Worm (Caenorhabditis elegans) whole organism, L4 larva: ENCODE results near the gene F32E10.9.

Experiments
- D1046.2 ChIP-seq: fragments of 200-800 bp; sonication (Bioruptor generic); IDR thresholded peaks from 2 replicates; pipeline ENCODE4 v1.3.6; 2022; ENCODE audit warnings: missing genetic modification characterization, missing compliant biosample characterization
- F49E8.2 ChIP-seq: sonication (generic microtip); optimal IDR thresholded peaks from 2 replicates; lab custom pipeline; 2016; ENCODE audit warnings: missing compliant biosample characterization, mild to moderate bottlenecking, missing genetic modification characterization, borderline replicate concordance
- R02D3.7 ChIP-seq: fragments of 150-350 bp; sonication (generic microtip); optimal IDR thresholded peaks from 3 replicates; lab custom pipeline; 2014; ENCODE audit warnings: missing biosample characterization, missing genetic modification characterization
- T20F7.1 ChIP-seq: fragments of 200-800 bp; sonication (Bioruptor generic); optimal IDR thresholded peaks from 2 replicates; lab custom pipeline; 2018; ENCODE audit warnings: mild to moderate bottlenecking, missing genetic modification characterization, missing compliant biosample characterization
- Y105C5A.15 ChIP-seq: fragments of 200-800 bp; sonication (Bioruptor generic); IDR thresholded peaks from 2 replicates; pipeline ENCODE4 v1.3.6; 2022; ENCODE audit warnings: missing genetic modification characterization, missing compliant biosample characterization
- Y48G9A.11 ChIP-seq: fragments of 200-800 bp; sonication (Bioruptor generic); IDR thresholded peaks from 2 replicates; pipeline ENCODE4 v1.3.6; 2022; ENCODE audit warnings: missing genetic modification reagents, missing genetic modification characterization, missing compliant biosample characterization
- ZK546.5 ChIP-seq, 2 experiments: sonication (generic microtip); optimal IDR thresholded peaks; 2 replicates each; lab custom pipeline; 2017; ENCODE audit warnings: missing biosample characterization in 2 of 2, missing genetic modification characterization in 2 of 2
- aha-1 ChIP-seq: fragments of 150-350 bp; peaks from one replicate; lab custom pipeline; 2014; ENCODE audit warnings: missing biosample characterization, missing genetic modification characterization
- aly-2 ChIP-seq: sonication (generic microtip); optimal IDR thresholded peaks from 2 replicates; lab custom pipeline; 2018; ENCODE audit warnings: missing biosample characterization, missing genetic modification characterization
- arid-1 ChIP-seq: fragments of 200-800 bp; sonication (Bioruptor generic); conservative IDR thresholded peaks from 2 replicates; pipeline ENCODE4 v1.3.6; 2022; ENCODE audit warnings: missing genetic modification reagents, missing genetic modification characterization, missing compliant biosample characterization
- ces-1 ChIP-seq: fragments of 150-350 bp; sonication (generic microtip); optimal IDR thresholded peaks from 4 replicates; lab custom pipeline; 2014; ENCODE audit warnings: missing biosample characterization, missing genetic modification reagents, missing genetic modification characterization
- daf-19 ChIP-seq: fragments of 200-800 bp; sonication (Bioruptor generic); conservative IDR thresholded peaks from 2 replicates; pipeline ENCODE4 v1.3.6; 2022; ENCODE audit warnings: missing genetic modification characterization, missing compliant biosample characterization
- duxl-1 ChIP-seq: sonication (generic microtip); optimal IDR thresholded peaks from 2 replicates; lab custom pipeline; 2016; ENCODE audit warnings: mild to moderate bottlenecking, missing genetic modification characterization, moderate library complexity, missing compliant biosample characterization; ENCODE audit not compliant: poor library complexity
- hmg-1.1 ChIP-seq: fragments of 200-800 bp; sonication (Bioruptor generic); IDR thresholded peaks from 2 replicates; pipeline ENCODE4 v1.3.6; 2022; ENCODE audit warnings: missing genetic modification reagents, missing genetic modification characterization, missing compliant biosample characterization
- lin-1 ChIP-seq: fragments of 200-800 bp; sonication (Bioruptor generic); IDR thresholded peaks from 2 replicates; pipeline ENCODE4 v1.3.6; 2022; ENCODE audit warnings: missing genetic modification reagents, missing genetic modification characterization, missing compliant biosample characterization
- lin-13 ChIP-seq: fragments of 150-350 bp; optimal IDR thresholded peaks from 2 replicates; lab custom pipeline; 2014; ENCODE audit warnings: missing biosample characterization, missing genetic modification reagents, missing genetic modification characterization
- lin-38 ChIP-seq: fragments of 200-800 bp; sonication (Bioruptor generic); IDR thresholded peaks from 2 replicates; pipeline ENCODE4 v1.3.6; 2022; ENCODE audit warnings: missing genetic modification reagents, missing genetic modification characterization, missing compliant biosample characterization
- lin-39 ChIP-seq: fragments of 150-350 bp; optimal IDR thresholded peaks from 2 replicates; lab custom pipeline; 2014; ENCODE audit warnings: missing biosample characterization, missing genetic modification reagents, missing genetic modification characterization
- lir-3 ChIP-seq: sonication (generic microtip); optimal IDR thresholded peaks from 2 replicates; lab custom pipeline; 2016; ENCODE audit warnings: mild to moderate bottlenecking, missing genetic modification characterization, missing compliant biosample characterization
- mdl-1 ChIP-seq, 2 experiments: fragments of 150-350 bp in 1 of 2; sonication (generic microtip) in 1 of 2; optimal IDR thresholded peaks; 2 replicates each; lab custom pipeline; 2014 to 2017; ENCODE audit warnings: missing biosample characterization in 2 of 2, missing genetic modification characterization in 2 of 2
- mdt-29 ChIP-seq: fragments of 200-800 bp; sonication (Bioruptor generic); IDR thresholded peaks from 2 replicates; pipeline ENCODE4 v1.3.6; 2022; ENCODE audit warnings: missing genetic modification reagents, missing genetic modification characterization, missing compliant biosample characterization
- nhr-11 ChIP-seq: fragments of 150-350 bp; optimal IDR thresholded peaks from 2 replicates; lab custom pipeline; 2014; ENCODE audit warnings: missing biosample characterization, missing genetic modification characterization
- nhr-76 ChIP-seq: fragments of 150-350 bp; optimal IDR thresholded peaks from 2 replicates; lab custom pipeline; 2014; ENCODE audit warnings: missing biosample characterization, missing genetic modification characterization
- pha-4 ChIP-seq, 2 experiments: fragments of 150-350 bp in 1 of 2; fragments of 200-800 bp in 1 of 2; sonication (Bioruptor generic) in 1 of 2; IDR thresholded peaks in 1 of 2; optimal IDR thresholded peaks in 1 of 2; 2 replicates each; pipeline versions ENCODE4 v1.3.6 to Lab custom; 2014 to 2022; ENCODE audit warnings: missing genetic modification characterization in 2 of 2, missing genetic modification reagents in 2 of 2, missing biosample characterization in 1 of 2, missing compliant biosample characterization in 1 of 2
- php-3 ChIP-seq: fragments of 200-800 bp; sonication (Bioruptor generic); IDR thresholded peaks from 2 replicates; pipeline ENCODE4 v1.3.6; 2022; ENCODE audit warnings: missing genetic modification reagents, missing genetic modification characterization, missing compliant biosample characterization
- pqm-1 ChIP-seq: sonication (generic microtip); optimal IDR thresholded peaks from 2 replicates; lab custom pipeline; 2017; ENCODE audit warnings: missing biosample characterization, missing genetic modification characterization
- snpc-1.2 ChIP-seq: fragments of 200-800 bp; sonication (Bioruptor generic); IDR thresholded peaks from 2 replicates; pipeline ENCODE4 v1.3.6; 2022; ENCODE audit warnings: missing genetic modification reagents, missing genetic modification characterization, missing compliant biosample characterization
- snpc-4 ChIP-seq: fragments of 150-350 bp; optimal IDR thresholded peaks from 2 replicates; lab custom pipeline; 2014; ENCODE audit warnings: missing biosample characterization, missing genetic modification characterization
- tra-1 ChIP-seq: fragments of 200-800 bp; sonication (Bioruptor generic); IDR thresholded peaks from 2 replicates; pipeline ENCODE4 v1.3.6; 2022; ENCODE audit warnings: missing genetic modification reagents, missing genetic modification characterization, missing compliant biosample characterization
- unc-130 ChIP-seq: sonication (generic microtip); optimal IDR thresholded peaks from 2 replicates; lab custom pipeline; 2016; ENCODE audit warnings: missing genetic modification reagents, missing genetic modification characterization, missing compliant biosample characterization
- unc-62 ChIP-seq, 3 experiments: fragments of 150-350 bp in 1 of 3; sonication (generic microtip); optimal IDR thresholded peaks in 2 of 3; peaks in 1 of 3; 1 replicate in 1 of 3; 2 replicates in 2 of 3; lab custom pipeline; 2014 to 2017; ENCODE audit warnings: missing biosample characterization in 3 of 3, missing genetic modification characterization in 3 of 3, missing genetic modification reagents in 3 of 3, missing genotype in 1 of 3
- vab-7 ChIP-seq: fragments of 200-800 bp; sonication (Bioruptor generic); IDR thresholded peaks from 2 replicates; pipeline ENCODE4 v1.3.6; 2022; ENCODE audit warnings: missing genetic modification reagents, missing genetic modification characterization, missing compliant biosample characterization
- zfp-3 ChIP-seq: fragments of 200-800 bp; sonication (Bioruptor generic); conservative IDR thresholded peaks from 2 replicates; pipeline ENCODE4 v1.3.6; 2022; ENCODE audit warnings: missing genetic modification reagents, missing genetic modification characterization, missing compliant biosample characterization
- zip-2 ChIP-seq: fragments of 150-350 bp; optimal IDR thresholded peaks from 2 replicates; lab custom pipeline; 2014; ENCODE audit warnings: missing biosample characterization, missing genetic modification characterization
- ztf-11 ChIP-seq: fragments of 150-350 bp; optimal IDR thresholded peaks from 2 replicates; lab custom pipeline; 2014; ENCODE audit warnings: missing biosample characterization, missing genetic modification characterization
- ztf-7 ChIP-seq: fragments of 150-350 bp; optimal IDR thresholded peaks from 2 replicates; lab custom pipeline; 2014; ENCODE audit warnings: missing biosample characterization, missing genetic modification characterization

The F32E10.9 gene

ce11 chrIV:7547843-7548578 lies 15.7 kb downstream of the F32E10.9 start, which contains the start of the genes cdd-2 and oef-1:
Gene cdd-2 (minus strand): TSS chrIV:7547893.
Gene oef-1 (plus strand): TSS chrIV:7548417.
- TF ChIP-seq Y48G9A.11 = peak; percentile 89
- peak; percentile 37; the same call in 1 of the 2 replicates for TF ChIP-seq vab-7 (GFP tag; lab: Robert Waterston, UW)
- TF ChIP-seq lin-38 = peak; percentile 99
- TF ChIP-seq daf-19 (GFP tag; lab: Robert Waterston, UW) = no peak
- peak; percentile 92 for TF ChIP-seq F49E8.2 (tag; lab: Kevin White, UChicago)
- TF ChIP-seq lin-1 (GFP tag; lab: Robert Waterston, UW) = no peak
- no peak for TF ChIP-seq R02D3.7 (tag; lab: Kevin White, UChicago)
- TF ChIP-seq ZK546.5 (tag; optimal IDR thresholded peaks at IDR 0.05; lab: Kevin White, UChicago) = no peak
- no peak for TF ChIP-seq lin-13 (GFP tag; lab: Kevin White, UChicago)
- TF ChIP-seq php-3 = no peak
- no peak for TF ChIP-seq lin-39 (tag; lab: Kevin White, UChicago)
- TF ChIP-seq mdl-1 (tag; optimal IDR thresholded peaks at IDR 0.05; lab: Kevin White, UChicago) = no peak
- TF ChIP-seq ztf-7 (tag; lab: Kevin White, UChicago) = no peak
- 0 out of 2 replicates have a peak, but pooled peaks have one; percentile 59 for TF ChIP-seq arid-1 (GFP tag; lab: Robert Waterston, UW)
- no peak for TF ChIP-seq mdt-29 (GFP tag; lab: Robert Waterston, UW)
- no peak for TF ChIP-seq lir-3
- TF ChIP-seq snpc-1.2 (GFP tag; lab: Robert Waterston, UW) = peak; percentile 85
- TF ChIP-seq hmg-1.1 (GFP tag; lab: Robert Waterston, UW) = no peak
- no peak for TF ChIP-seq nhr-76 (tag; lab: Kevin White, UChicago)
- 0 out of 2 replicates have a peak, but pooled peaks have one; percentile 30 for TF ChIP-seq tra-1 (GFP tag; lab: Robert Waterston, UW)
- peak; percentile 70 for TF ChIP-seq unc-130 (GFP tag; lab: Kevin White, UChicago)
- no peak for TF ChIP-seq pha-4 (GFP tag; IDR thresholded peaks at IDR 0.05; lab: Robert Waterston, UW)
- no peak for TF ChIP-seq pha-4 (tag; optimal IDR thresholded peaks at IDR 0.05; lab: Kevin White, UChicago)

- TF ChIP-seq aha-1 (tag; lab: Kevin White, UChicago) (peak; percentile 39), D1046.2 (GFP tag; lab: Robert Waterston, UW) (no peak), unc-62 (GFP tag; optimal IDR thresholded peaks at IDR 0.05 in 1 of 2; lab: Kevin White, UChicago) (peak in 1 of 2 experiments; percentile 95), unc-62 (tag; optimal IDR thresholded peaks at IDR 0.05; lab: Kevin White, UChicago) (no peak)
Observed at ce11 chrIV:7543662-7544061, 20.1 kb downstream of the F32E10.9 start.

- TF ChIP-seq unc-62 (GFP tag; optimal IDR thresholded peaks at IDR 0.05 in 1 of 2; lab: Kevin White, UChicago) = peak in 1 of 2 experiments; percentile 88
- TF ChIP-seq unc-62 (tag; optimal IDR thresholded peaks at IDR 0.05; lab: Kevin White, UChicago) = no peak
- no peak for TF ChIP-seq duxl-1 (tag; lab: Kevin White, UChicago)
Observed at ce11 chrIV:7542485-7543001, 21.2 kb downstream of the F32E10.9 start, which contains the start of gene R05G6.10. Gene R05G6.10 (minus strand): TSS chrIV:7542535.

- TF ChIP-seq ztf-11 (tag; lab: Kevin White, UChicago) (no peak), zfp-3 (GFP tag; lab: Robert Waterston, UW) (no peak), Y105C5A.15 (GFP tag; lab: Robert Waterston, UW) (no peak), tra-1 (GFP tag; lab: Robert Waterston, UW) (no peak), lin-1 (GFP tag; lab: Robert Waterston, UW) (no peak), pqm-1 (tag; lab: Kevin White, UChicago) (no peak), T20F7.1 (GFP tag; lab: Kevin White, UChicago) (no peak), R02D3.7 (tag; lab: Kevin White, UChicago) (no peak), ces-1 (GFP tag; lab: Kevin White, UChicago) (no peak), nhr-11 (tag; lab: Kevin White, UChicago) (no peak), zip-2 (tag; lab: Kevin White, UChicago) (no peak), snpc-4 (tag; lab: Kevin White, UChicago) (no peak), aly-2 (tag; lab: Kevin White, UChicago) (no peak)
- TF ChIP-seq, all 104 proteins: peak for 0
Observed at ce11 chrIV:7532360-7532759, 31.4 kb downstream of the F32E10.9 start, which contains the start of gene R05G6.1. Gene R05G6.1 (plus strand): TSS chrIV:7532660.
